Worm (Caenorhabditis elegans): Measurements from ENCODE around the gene kap-1.

DNA sequence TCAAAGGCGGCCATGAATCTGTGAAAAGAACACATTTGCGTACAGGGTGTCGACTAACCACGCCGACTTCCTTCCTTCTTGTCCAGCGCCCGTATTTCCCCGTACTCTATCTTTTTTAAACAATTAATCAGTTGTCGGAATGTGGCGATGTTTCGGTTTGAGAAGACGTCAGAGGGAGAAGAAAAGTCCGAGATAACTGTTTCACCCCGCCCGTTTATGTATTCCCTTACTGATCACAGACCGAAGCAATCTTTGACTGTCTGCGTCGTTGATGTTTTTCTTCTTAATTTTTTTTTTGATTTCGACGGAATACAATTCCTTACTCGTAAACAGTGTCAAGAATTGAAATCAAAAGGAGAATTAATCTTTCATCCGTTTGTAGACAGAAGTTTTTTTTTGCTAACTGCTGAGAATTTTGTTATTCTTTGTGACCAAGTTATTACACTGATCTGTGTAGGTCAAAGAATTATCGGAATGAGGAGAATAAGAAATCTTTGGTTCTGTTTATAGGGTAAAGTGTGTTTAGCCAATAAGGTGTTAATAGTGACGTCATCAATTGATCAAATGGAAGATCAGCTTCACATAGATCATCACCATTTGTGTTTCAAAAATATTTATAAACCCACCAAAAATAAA lies 41.5 kb upstream of the kap-1 start:
- no peak for TF ChIP-seq nhr-25 (tag; optimal IDR thresholded peaks at IDR 0.05)
- TF ChIP-seq tbx-2 (tag; optimal IDR thresholded peaks at IDR 0.05), result no peak
- no peak for TF ChIP-seq ztf-4 (tag; optimal IDR thresholded peaks at IDR 0.05)
- peak; percentile 50 for TF ChIP-seq unc-62 (GFP tag; optimal IDR thresholded peaks at IDR 0.05)
- TF ChIP-seq nfya-1 (tag; optimal IDR thresholded peaks at IDR 0.05; ENCODE audit: insufficient read depth), result no peak
- no peak for TF ChIP-seq fkh-10 (GFP tag; optimal IDR thresholded peaks at IDR 0.05)
- TF ChIP-seq elt-3 (tag; optimal IDR thresholded peaks at IDR 0.05), result peak in 1 of 3 experiments; percentile 32
- no peak for TF ChIP-seq nhr-237 (tag; optimal IDR thresholded peaks at IDR 0.05)
- no peak for TF ChIP-seq ZK546.5 (tag; optimal IDR thresholded peaks at IDR 0.05)
- TF ChIP-seq elt-2 (tag; optimal IDR thresholded peaks at IDR 0.05), result no peak

All from whole organism, L3 larva.